Worm (Caenorhabditis elegans) whole organism, young adult: ENCODE data around the gene srz-54.

ENCODE experiments used
- K11D2.4 ChIP-seq: fragments of 200-800 bp; sonication (Bioruptor generic); IDR thresholded peaks from 2 replicates; pipeline ENCODE4 v1.3.6; 2022; ENCODE audit warnings: missing genetic modification reagents, missing genetic modification characterization, missing compliant biosample characterization
- ama-1 ChIP-seq, 3 experiments: fragments of 150-350 bp in 1 of 3; sonication (generic microtip) in 2 of 3; optimal IDR thresholded peaks; 2 replicates each; lab custom pipeline; 2014 to 2018; ENCODE audit warnings: missing biosample characterization in 2 of 3, missing genetic modification characterization in 2 of 3, missing genetic modification reagents in 2 of 3
- dox-1 ChIP-seq: fragments of 200-800 bp; sonication (Bioruptor generic); IDR thresholded peaks from 2 replicates; pipeline ENCODE4 v1.3.6; 2022; ENCODE audit warnings: missing genetic modification reagents, missing genetic modification characterization, missing compliant biosample characterization
- lsy-27 ChIP-seq: sonication (generic microtip); optimal IDR thresholded peaks from 2 replicates; lab custom pipeline; 2017; ENCODE audit warnings: missing genetic modification characterization, mild to moderate bottlenecking, missing compliant biosample characterization, antibody characterized with exemption, missing genotype, borderline replicate concordance; ENCODE audit not compliant: insufficient read depth
- sea-2 ChIP-seq: fragments of 200-800 bp; sonication (Bioruptor generic); IDR thresholded peaks from 2 replicates; pipeline ENCODE4 v1.3.6; 2022; ENCODE audit warnings: missing genetic modification characterization, missing compliant biosample characterization

ce11 chrV:17026289-17026688 is 45.8 kb downstream of the srz-54 start, which contains the start of gene F49H6.15:
- no peak for TF ChIP-seq ama-1 (optimal IDR thresholded peaks at IDR 0.05; lab: Kevin White, UChicago)
- TF ChIP-seq ama-1 (GFP tag; optimal IDR thresholded peaks at IDR 0.05; lab: Kevin White, UChicago): no peak
- TF ChIP-seq K11D2.4 (GFP tag; lab: Robert Waterston, UW): no peak
- TF ChIP-seq dox-1 (GFP tag; lab: Robert Waterston, UW): no peak
- TF ChIP-seq lsy-27 (tag; lab: Kevin White, UChicago): no peak
- no peak for TF ChIP-seq sea-2 (GFP tag; lab: Robert Waterston, UW)
